Worm (Caenorhabditis elegans) whole organism, L2 larva: ENCODE measurements around the gene cit-1.2.

Source experiments
- ama-1 ChIP-seq: fragments of 150-350 bp; optimal IDR thresholded peaks from 2 replicates; lab custom pipeline; 2018; ENCODE audit warnings: inconsistent platforms
- ceh-82 ChIP-seq: fragments of 150-350 bp; optimal IDR thresholded peaks from 2 replicates; lab custom pipeline; 2014; ENCODE audit warnings: missing biosample characterization, missing genetic modification characterization
- egl-27 ChIP-seq: sonication (generic microtip); optimal IDR thresholded peaks from 3 replicates; lab custom pipeline; 2017; ENCODE audit warnings: missing biosample characterization, missing genetic modification reagents, missing genetic modification characterization
- elt-3 ChIP-seq: sonication (generic microtip); optimal IDR thresholded peaks from 2 replicates; lab custom pipeline; 2017; ENCODE audit warnings: missing biosample characterization, missing genetic modification characterization
- lin-39 ChIP-seq: fragments of 150-350 bp; optimal IDR thresholded peaks from 2 replicates; lab custom pipeline; 2014; ENCODE audit warnings: missing biosample characterization, missing genetic modification reagents, missing genetic modification characterization
- unc-62 ChIP-seq: fragments of 150-350 bp; optimal IDR thresholded peaks from 2 replicates; lab custom pipeline; 2014; ENCODE audit warnings: missing biosample characterization, missing genetic modification reagents, missing genetic modification characterization

- TF ChIP-seq egl-27 (tag; lab: Kevin White, UChicago): no peak
- TF ChIP-seq ama-1 (lab: Kevin White, UChicago): no peak
- TF ChIP-seq ceh-82 (tag; lab: Kevin White, UChicago): no peak
- no peak for TF ChIP-seq elt-3 (tag; lab: Kevin White, UChicago)
- TF ChIP-seq lin-39 (tag; lab: Kevin White, UChicago): no peak
- no peak for TF ChIP-seq unc-62 (GFP tag; lab: Kevin White, UChicago)
These were observed 17.4 kb downstream of the cit-1.2 start, which contains the start of gene mdt-30 for ce11 chrIII:8027942-8028341.
